Worm (Caenorhabditis elegans) whole organism, L3 larva: Measurements from ENCODE around the gene irld-12.

ENCODE experiments used
- ZK546.5 ChIP-seq: sonication (generic microtip); optimal IDR thresholded peaks from 2 replicates; lab custom pipeline; 2017; ENCODE audit warnings: missing biosample characterization, missing genetic modification characterization
- aly-2 ChIP-seq: fragments of 150-350 bp; optimal IDR thresholded peaks from 2 replicates; lab custom pipeline; 2014; ENCODE audit warnings: missing biosample characterization, missing genetic modification characterization
- ceh-16 ChIP-seq: sonication (generic microtip); optimal IDR thresholded peaks from 2 replicates; lab custom pipeline; 2017; ENCODE audit warnings: missing biosample characterization, missing genetic modification characterization
- elt-1 ChIP-seq: fragments of 150-350 bp; optimal IDR thresholded peaks from 2 replicates; lab custom pipeline; 2014; ENCODE audit warnings: missing biosample characterization, missing genetic modification characterization
- lin-15B ChIP-seq: fragments of 150-350 bp; optimal IDR thresholded peaks from 2 replicates; lab custom pipeline; 2014; ENCODE audit warnings: missing biosample characterization, missing genetic modification characterization
- nfya-1 ChIP-seq: sonication (generic microtip); optimal IDR thresholded peaks from 2 replicates; lab custom pipeline; 2017; ENCODE audit warnings: missing genetic modification characterization, mild to moderate bottlenecking, missing compliant biosample characterization, antibody characterized with exemption, moderate library complexity; ENCODE audit not compliant: insufficient read depth
- nhr-11 ChIP-seq: fragments of 150-350 bp; optimal IDR thresholded peaks from 2 replicates; lab custom pipeline; 2014; ENCODE audit warnings: missing biosample characterization, missing genetic modification characterization
- nhr-28 ChIP-seq: fragments of 150-350 bp; optimal IDR thresholded peaks from 2 replicates; lab custom pipeline; 2014; ENCODE audit warnings: missing biosample characterization, missing genetic modification characterization
- pha-4 ChIP-seq: fragments of 150-350 bp; optimal IDR thresholded peaks from 2 replicates; lab custom pipeline; 2014; ENCODE audit warnings: missing biosample characterization, missing genetic modification reagents, missing genetic modification characterization
- unc-62 ChIP-seq: fragments of 150-350 bp; sonication (generic microtip); optimal IDR thresholded peaks from 4 replicates; lab custom pipeline; 2014; ENCODE audit warnings: missing biosample characterization, missing genetic modification reagents, missing genetic modification characterization

- no peak for TF ChIP-seq nfya-1 (tag; lab: Kevin White, UChicago)
- no peak for TF ChIP-seq nhr-28 (tag; lab: Kevin White, UChicago)
- no peak for TF ChIP-seq unc-62
- no peak for TF ChIP-seq ZK546.5 (tag; lab: Kevin White, UChicago)
- TF ChIP-seq lin-15B: no peak
- no peak for TF ChIP-seq elt-1
- TF ChIP-seq nhr-11 (tag; lab: Kevin White, UChicago): no peak
- no peak for TF ChIP-seq pha-4 (tag; lab: Kevin White, UChicago)
- TF ChIP-seq aly-2 (tag; lab: Kevin White, UChicago): no peak
- TF ChIP-seq ceh-16 (tag; lab: Kevin White, UChicago): no peak
Observed at ce11 chrV:3014185-3014584, 7.0 kb downstream of the irld-12 start, which contains the start of gene K12D9.1.
